Worm (Caenorhabditis elegans) whole organism, late embryonic: ENCODE measurements around the gene C44B9.2.
A peak's percentile ranks its signal among the peaks of the same experiment; 100 is the strongest.

Experiments
- C08G9.2 ChIP-seq: sonication (generic microtip); optimal IDR thresholded peaks from 2 replicates; lab custom pipeline; 2016; ENCODE audit warnings: mild to moderate bottlenecking, missing genetic modification characterization, moderate library complexity, missing compliant biosample characterization
- C38D4.7 ChIP-seq: fragments of 200-800 bp; sonication (Bioruptor generic); optimal IDR thresholded peaks from 2 replicates; lab custom pipeline; 2018; ENCODE audit warnings: mild to moderate bottlenecking, missing genetic modification characterization, moderate library complexity, missing compliant biosample characterization
- ahr-1 ChIP-seq: sonication (generic microtip); optimal IDR thresholded peaks from 2 replicates; lab custom pipeline; 2016; ENCODE audit warnings: missing genetic modification characterization, missing compliant biosample characterization
- ceh-14 ChIP-seq: sonication (generic microtip); optimal IDR thresholded peaks from 2 replicates; lab custom pipeline; 2016; ENCODE audit warnings: missing genotype, missing genetic modification characterization, missing compliant biosample characterization
- ceh-18 ChIP-seq: sonication (generic microtip); optimal IDR thresholded peaks from 2 replicates; lab custom pipeline; 2016; ENCODE audit warnings: missing genetic modification characterization, missing compliant biosample characterization
- ceh-19 ChIP-seq: fragments of 200-800 bp; sonication (Bioruptor generic); optimal IDR thresholded peaks from 2 replicates; lab custom pipeline; 2018; ENCODE audit warnings: mild to moderate bottlenecking, missing genetic modification characterization, missing compliant biosample characterization
- ceh-24 ChIP-seq: sonication (generic microtip); optimal IDR thresholded peaks from 2 replicates; lab custom pipeline; 2016; ENCODE audit warnings: mild to moderate bottlenecking, missing genetic modification characterization, missing compliant biosample characterization
- ceh-30 ChIP-seq: fragments of 150-350 bp; optimal IDR thresholded peaks from 2 replicates; lab custom pipeline; 2014; ENCODE audit warnings: missing biosample characterization, missing genetic modification characterization
- ceh-31 ChIP-seq: sonication (generic microtip); optimal IDR thresholded peaks from 2 replicates; lab custom pipeline; 2016; ENCODE audit warnings: missing genetic modification characterization, missing compliant biosample characterization
- ceh-34 ChIP-seq: sonication (generic microtip); optimal IDR thresholded peaks from 2 replicates; lab custom pipeline; 2016; ENCODE audit warnings: mild to moderate bottlenecking, missing genetic modification characterization, missing compliant biosample characterization
- ceh-45 ChIP-seq: fragments of 200-800 bp; sonication (Bioruptor generic); IDR thresholded peaks from 2 replicates; pipeline ENCODE4 v1.3.6; 2022; ENCODE audit warnings: missing genetic modification reagents, missing genetic modification characterization, missing compliant biosample characterization
- ceh-48 ChIP-seq: sonication (generic microtip); optimal IDR thresholded peaks from 2 replicates; lab custom pipeline; 2016; ENCODE audit warnings: missing genetic modification characterization, inconsistent platforms, missing compliant biosample characterization
- che-1 ChIP-seq: sonication (generic microtip); optimal IDR thresholded peaks from 2 replicates; lab custom pipeline; 2016; ENCODE audit warnings: mild to moderate bottlenecking, missing genetic modification characterization, missing compliant biosample characterization
- dmd-4 ChIP-seq: sonication (generic microtip); optimal IDR thresholded peaks from 2 replicates; lab custom pipeline; 2016; ENCODE audit warnings: borderline replicate concordance, missing genetic modification characterization, missing compliant biosample characterization
- gmeb-2 ChIP-seq: sonication (generic microtip); optimal IDR thresholded peaks from 2 replicates; lab custom pipeline; 2016; ENCODE audit warnings: missing genetic modification characterization, inconsistent platforms, missing compliant biosample characterization
- hlh-13 ChIP-seq: fragments of 200-800 bp; sonication (Bioruptor generic); optimal IDR thresholded peaks from 2 replicates; lab custom pipeline; 2018; ENCODE audit warnings: mild to moderate bottlenecking, missing genetic modification characterization, missing compliant biosample characterization
- hlh-6 ChIP-seq: sonication (generic microtip); optimal IDR thresholded peaks from 2 replicates; lab custom pipeline; 2016; ENCODE audit warnings: missing genotype, missing genetic modification characterization, missing compliant biosample characterization
- hlh-8 ChIP-seq: sonication (generic microtip); optimal IDR thresholded peaks from 2 replicates; lab custom pipeline; 2016; ENCODE audit warnings: missing genotype, missing genetic modification characterization, missing compliant biosample characterization
- lim-6 ChIP-seq: sonication (generic microtip); optimal IDR thresholded peaks from 2 replicates; lab custom pipeline; 2016; ENCODE audit warnings: missing genetic modification characterization, missing compliant biosample characterization
- nfya-1 ChIP-seq: sonication (generic microtip); optimal IDR thresholded peaks from 2 replicates; lab custom pipeline; 2017; ENCODE audit warnings: missing genetic modification characterization, mild to moderate bottlenecking, missing compliant biosample characterization, antibody characterized with exemption, moderate library complexity
- nhr-11 ChIP-seq: fragments of 150-350 bp; optimal IDR thresholded peaks from 2 replicates; lab custom pipeline; 2014; ENCODE audit warnings: missing biosample characterization, missing genetic modification characterization
- nhr-232 ChIP-seq: sonication (generic microtip); optimal IDR thresholded peaks from 2 replicates; lab custom pipeline; 2016; ENCODE audit warnings: missing genetic modification characterization, missing compliant biosample characterization
- npax-4 ChIP-seq: sonication (generic microtip); optimal IDR thresholded peaks from 2 replicates; lab custom pipeline; 2016; ENCODE audit warnings: missing genetic modification characterization, missing compliant biosample characterization
- pat-9 ChIP-seq: fragments of 200-800 bp; sonication (Bioruptor generic); optimal IDR thresholded peaks from 2 replicates; lab custom pipeline; 2018; ENCODE audit warnings: mild to moderate bottlenecking, missing genetic modification characterization, moderate library complexity, missing compliant biosample characterization
- rnt-1 ChIP-seq: sonication (generic microtip); optimal IDR thresholded peaks from 2 replicates; lab custom pipeline; 2016; ENCODE audit warnings: missing genetic modification characterization, missing compliant biosample characterization
- sdc-2 ChIP-seq: sonication (generic microtip); optimal IDR thresholded peaks from 2 replicates; lab custom pipeline; 2016; ENCODE audit warnings: missing genotype, missing genetic modification characterization, missing compliant biosample characterization
- tbx-2 ChIP-seq: sonication (generic microtip); optimal IDR thresholded peaks from 2 replicates; lab custom pipeline; 2016; ENCODE audit warnings: missing genetic modification characterization, missing compliant biosample characterization
- ttx-3 ChIP-seq: sonication (generic microtip); optimal IDR thresholded peaks from 2 replicates; lab custom pipeline; 2016; ENCODE audit warnings: missing genetic modification reagents, missing genetic modification characterization, missing compliant biosample characterization
- unc-42 ChIP-seq: sonication (generic microtip); optimal IDR thresholded peaks from 2 replicates; lab custom pipeline; 2016; ENCODE audit warnings: missing genotype, missing genetic modification characterization, missing compliant biosample characterization
- unc-55 ChIP-seq: sonication (generic microtip); optimal IDR thresholded peaks from 2 replicates; lab custom pipeline; 2017; ENCODE audit warnings: missing biosample characterization, missing genetic modification reagents, missing genetic modification characterization
- zip-5 ChIP-seq: sonication (generic microtip); optimal IDR thresholded peaks from 2 replicates; lab custom pipeline; 2016; ENCODE audit warnings: missing genetic modification characterization, missing compliant biosample characterization

The C44B9.2 gene

DNA sequence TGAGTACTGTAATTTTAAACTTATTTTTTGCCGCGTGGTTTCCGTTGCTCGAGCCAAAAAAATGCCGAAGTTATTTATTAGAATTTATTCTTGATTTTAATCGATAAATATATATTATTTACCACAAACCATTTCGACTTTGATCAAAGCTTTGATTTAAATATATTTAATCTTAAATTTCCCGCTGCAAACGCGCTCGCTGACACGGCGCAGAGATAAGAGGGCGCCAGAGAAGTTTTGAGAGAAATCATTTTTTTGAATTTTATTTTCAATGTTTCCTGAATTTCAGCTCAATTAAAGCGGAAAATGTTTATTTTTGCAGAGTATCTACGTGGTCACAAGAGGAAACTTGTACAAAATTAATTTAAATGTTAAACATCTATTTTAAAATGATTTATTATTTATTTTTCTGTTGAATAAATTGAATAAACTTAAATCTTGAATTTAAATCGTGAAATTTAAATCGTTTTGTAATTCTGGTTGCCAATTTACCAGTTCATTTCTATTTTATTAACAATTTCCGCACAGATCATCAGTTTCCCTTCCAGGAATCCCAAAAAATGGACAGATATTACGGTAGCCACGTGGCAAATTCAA lies 20.7 kb downstream of the C44B9.2 start, which contains the start of gene com-1:
com-1 (plus strand) TSS at position 547 of the 597 bp plus-strand sequence.
- peak; percentile 10 for TF ChIP-seq nfya-1 (tag; lab: Kevin White, UChicago)
- TF ChIP-seq rnt-1 (tag; lab: Kevin White, UChicago): no peak
- TF ChIP-seq unc-42: peak; percentile 14

DNA sequence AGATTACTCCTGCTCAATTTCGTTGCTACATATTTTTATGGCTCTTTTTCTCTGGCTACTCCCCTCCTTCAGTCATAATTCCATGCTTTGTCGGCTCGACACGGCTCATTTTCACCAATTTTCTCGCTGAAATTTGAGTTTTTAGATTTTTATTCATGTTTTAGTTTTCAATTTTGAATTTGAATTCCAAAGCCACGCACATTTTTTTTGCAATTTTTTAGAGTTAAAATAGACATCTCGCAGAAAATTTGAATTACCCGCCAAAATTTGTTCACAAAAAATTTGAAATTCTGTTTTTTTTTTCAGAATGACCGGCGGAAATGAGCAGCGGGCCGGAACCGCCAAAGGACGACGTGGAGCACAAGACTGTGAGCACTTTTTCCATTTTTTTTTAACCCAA lies 27.1 kb downstream of the C44B9.2 start, which contains the start of gene unc-119:
unc-119 (plus strand) TSS at position 301 of the 400 bp plus-strand sequence.
- TF ChIP-seq ceh-48: no peak

DNA sequence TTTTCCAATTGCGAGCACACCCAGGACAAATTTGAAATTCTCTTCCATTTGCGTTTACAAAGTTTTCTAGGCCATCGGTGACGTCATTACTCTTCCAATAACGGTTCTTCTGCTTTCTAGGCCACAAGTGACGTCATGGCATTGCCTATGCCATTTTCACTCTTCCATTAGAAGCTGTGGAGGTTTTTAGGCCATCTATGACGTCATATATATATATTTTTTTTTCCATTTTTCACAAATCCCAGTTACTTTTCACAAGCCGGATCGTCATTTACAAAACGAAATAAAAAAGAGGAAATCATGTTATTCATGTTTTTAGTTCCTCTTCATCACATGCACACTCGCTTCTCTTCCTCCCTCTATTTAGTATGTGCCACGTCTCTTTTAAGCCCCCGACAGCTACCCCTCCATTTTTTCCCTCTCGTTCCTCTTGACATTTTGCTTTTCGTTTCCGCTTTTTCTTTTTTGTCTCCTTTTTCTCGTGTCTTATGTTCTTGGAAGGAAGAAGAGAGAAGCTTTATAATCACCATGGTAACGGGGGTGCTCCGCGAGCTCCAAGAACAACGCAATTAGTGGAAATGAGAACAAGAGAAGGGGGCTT lies 27.9 kb downstream of the C44B9.2 start:
- TF ChIP-seq hlh-13 (GFP tag; lab: Kevin White, UChicago) (no peak), nhr-232 (tag; lab: Kevin White, UChicago) (no peak), ceh-31 (tag; lab: Kevin White, UChicago) (no peak)

DNA sequence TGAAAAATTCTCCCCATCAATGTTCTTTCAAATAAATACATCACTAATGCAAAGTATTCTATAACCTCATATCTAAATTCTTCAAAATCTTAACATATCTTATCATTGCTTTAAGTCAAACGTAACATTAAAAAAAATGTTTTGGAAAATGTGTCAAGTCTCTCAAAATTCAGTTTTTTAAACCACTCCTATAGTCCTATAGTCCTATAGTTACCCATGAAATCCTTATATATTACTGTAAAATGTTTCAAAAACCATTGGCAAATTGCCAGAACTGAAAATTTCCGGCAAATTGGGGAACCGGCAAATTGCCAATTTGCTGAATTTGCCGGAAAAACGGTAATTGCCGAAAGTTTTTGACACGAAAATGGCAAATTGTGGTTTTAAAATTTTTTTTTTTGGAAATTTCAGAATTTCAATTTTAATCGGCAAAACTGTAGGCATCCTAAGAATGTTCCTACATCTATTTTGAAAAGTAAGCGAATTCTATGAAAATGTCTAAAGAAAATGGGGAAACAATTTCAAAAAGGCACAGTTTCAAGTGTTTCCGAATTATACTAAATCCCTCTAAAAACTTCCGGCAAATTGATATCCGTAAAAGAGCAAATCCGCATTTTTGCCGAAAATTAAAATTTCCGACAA lies 29.2 kb downstream of the C44B9.2 start:
- TF ChIP-seq ceh-45 (GFP tag; lab: Robert Waterston, UW) (no peak), ceh-31 (tag; lab: Kevin White, UChicago) (no peak), ceh-30 (no peak), tbx-2 (tag; lab: Kevin White, UChicago) (no peak), zip-5 (tag; lab: Kevin White, UChicago) (no peak)

- peak; percentile 35 for TF ChIP-seq nfya-1 (tag; lab: Kevin White, UChicago)
- TF ChIP-seq pat-9 (tag; lab: Kevin White, UChicago): no peak
- TF ChIP-seq unc-42: peak; percentile 68
- TF ChIP-seq ceh-31 (tag; lab: Kevin White, UChicago): peak; percentile 45
- TF ChIP-seq unc-55 (GFP tag; lab: Kevin White, UChicago): peak; percentile 96
- TF ChIP-seq ceh-14 (tag; lab: Kevin White, UChicago): peak; percentile 26
These were observed 29.9 kb downstream of the C44B9.2 start for ce11 chrIII:10905112-10905511.

- TF ChIP-seq pat-9 (tag; lab: Kevin White, UChicago) (no peak), tbx-2 (tag; lab: Kevin White, UChicago) (peak; percentile 9), ceh-48 (peak; percentile 27), hlh-6 (tag; lab: Kevin White, UChicago) (no peak), che-1 (peak; percentile 15), ceh-34 (tag; lab: Kevin White, UChicago) (peak; percentile 87)
- TF ChIP-seq, all 69 proteins: peak for 4
These were observed 31.1 kb downstream of the C44B9.2 start for ce11 chrIII:10906325-10906724.

DNA sequence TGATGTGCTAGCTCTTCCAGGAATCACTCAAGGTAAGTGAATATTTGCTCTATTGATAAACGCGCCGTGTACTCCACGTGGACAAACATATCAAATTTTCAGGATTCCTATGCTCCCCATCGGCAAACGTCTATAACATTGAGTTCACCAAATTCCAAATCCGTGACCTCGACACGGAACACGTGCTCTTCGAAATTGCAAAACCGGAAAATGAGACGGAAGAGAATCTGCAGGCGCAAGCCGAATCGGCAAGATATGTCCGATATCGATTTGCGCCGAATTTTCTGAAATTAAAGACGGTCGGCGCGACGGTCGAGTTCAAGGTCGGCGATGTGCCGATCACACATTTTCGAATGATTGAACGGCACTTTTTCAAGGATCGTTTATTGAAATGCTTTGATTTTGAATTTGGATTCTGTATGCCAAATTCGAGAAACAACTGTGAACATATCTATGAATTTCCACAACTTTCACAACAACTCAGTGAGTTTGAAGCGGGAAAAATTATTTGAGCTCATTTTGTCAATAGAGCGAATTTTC lies 32.5 kb downstream of the C44B9.2 start:
- TF ChIP-seq ceh-19 (GFP tag; lab: Kevin White, UChicago): no peak
- no peak for TF ChIP-seq ceh-45 (GFP tag; lab: Robert Waterston, UW)
- no peak for TF ChIP-seq ceh-14 (tag; lab: Kevin White, UChicago)
- TF ChIP-seq lim-6 (tag; lab: Kevin White, UChicago): no peak
- no peak for TF ChIP-seq rnt-1 (tag; lab: Kevin White, UChicago)
- TF ChIP-seq hlh-8 (tag; lab: Kevin White, UChicago): no peak
- TF ChIP-seq ceh-18 (tag; lab: Kevin White, UChicago): no peak
- TF ChIP-seq nhr-11 (tag; lab: Kevin White, UChicago): no peak
- no peak for TF ChIP-seq C38D4.7
- TF ChIP-seq ahr-1 (tag; lab: Kevin White, UChicago): no peak
- no peak for TF ChIP-seq dmd-4
- TF ChIP-seq ceh-24 (tag; lab: Kevin White, UChicago): no peak
- no peak for TF ChIP-seq npax-4 (tag; lab: Kevin White, UChicago)
- no peak for TF ChIP-seq C08G9.2
- TF ChIP-seq gmeb-2: no peak
- no peak for TF ChIP-seq sdc-2 (tag; lab: Kevin White, UChicago)
- no peak for TF ChIP-seq ttx-3 (tag; lab: Kevin White, UChicago)
